Fruit fly (Drosophila melanogaster): ENCODE results near the gene CG13474.
A peak's percentile ranks its signal among the peaks of the same experiment; 100 is the strongest.

The CG13474 gene

DNA sequence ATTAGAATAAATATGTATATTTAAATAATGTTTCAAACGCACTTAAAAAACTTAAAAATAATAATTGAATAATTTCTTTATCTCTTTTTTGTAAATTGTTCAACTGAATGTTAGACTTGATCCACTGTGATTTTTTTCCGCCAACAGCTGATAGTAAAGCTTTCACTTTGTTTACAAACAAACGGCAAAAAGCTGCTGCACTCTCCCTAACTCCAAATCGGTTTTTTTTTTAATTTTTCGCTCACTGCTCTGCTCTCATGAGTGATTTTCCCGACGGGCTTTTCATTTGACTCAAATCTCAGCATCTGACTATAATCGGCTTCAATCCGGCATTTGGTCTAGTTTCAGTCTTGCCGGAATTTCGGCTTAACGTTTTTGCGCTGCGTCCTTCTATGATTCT, 15.4 kb downstream of the CG13474 start:
- TF ChIP-seq pan (optimal IDR thresholded peaks at IDR 0.05) (no peak), EcR (GFP tag; optimal IDR thresholded peaks at IDR 0.05) (no peak), CG8478 (optimal IDR thresholded peaks at IDR 0.05) (no peak), usp (GFP tag; optimal IDR thresholded peaks at IDR 0.05) (no peak), Dll (optimal IDR thresholded peaks at IDR 0.05) (no peak), psq (optimal IDR thresholded peaks at IDR 0.05) (no peak)

dm6 chr3L:14678097-14678679, 18.7 kb downstream of the CG13474 start, which contains the start of gene CG4914:
CG4914 (minus strand) TSS chr3L:14678147.
- TF ChIP-seq CG8478 (optimal IDR thresholded peaks at IDR 0.05): no peak
- no peak for TF ChIP-seq usp (GFP tag; optimal IDR thresholded peaks at IDR 0.05)
- TF ChIP-seq psq (optimal IDR thresholded peaks at IDR 0.05): no peak
- TF ChIP-seq EcR (GFP tag; optimal IDR thresholded peaks at IDR 0.05): no peak
- TF ChIP-seq Dll (optimal IDR thresholded peaks at IDR 0.05): no peak
- no peak for TF ChIP-seq pan (optimal IDR thresholded peaks at IDR 0.05)

DNA sequence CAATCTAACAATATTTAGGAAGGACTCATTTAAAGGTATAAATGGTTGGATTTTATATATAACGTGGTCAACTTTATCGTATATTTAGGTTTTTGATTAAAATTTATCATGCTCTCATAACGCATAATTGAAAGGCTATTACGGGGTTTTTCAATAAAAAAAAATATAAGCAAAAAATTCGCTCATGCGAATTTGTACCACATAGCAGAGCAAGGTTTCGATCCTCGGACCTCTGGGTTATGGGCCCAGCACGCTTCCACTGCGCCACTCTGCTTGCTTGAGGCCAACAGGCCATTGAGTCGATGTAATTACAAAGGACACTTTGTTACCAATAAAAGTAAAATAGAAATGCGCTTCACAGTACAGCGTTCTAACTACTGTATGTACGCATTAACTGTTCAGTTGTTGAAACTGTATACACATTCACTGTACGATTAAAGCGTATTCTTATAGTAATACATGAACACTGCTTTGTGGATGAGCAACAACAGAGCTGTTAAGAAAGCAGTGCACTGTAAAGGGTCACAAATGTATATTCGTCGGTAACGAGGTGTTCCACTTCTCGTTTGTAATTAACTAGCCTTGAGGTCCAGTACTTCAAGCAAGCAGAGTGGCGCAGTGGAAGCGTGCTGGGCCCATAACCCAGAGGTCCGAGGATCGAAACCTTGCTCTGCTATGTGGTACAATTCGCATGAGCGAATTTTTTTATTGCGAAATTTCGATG, 23.0 kb downstream of the CG13474 start:
- TF ChIP-seq psq (optimal IDR thresholded peaks at IDR 0.05) (no peak), Dll (optimal IDR thresholded peaks at IDR 0.05) (no peak), EcR (GFP tag; optimal IDR thresholded peaks at IDR 0.05) (no peak), CG8478 (optimal IDR thresholded peaks at IDR 0.05) (no peak), usp (GFP tag; optimal IDR thresholded peaks at IDR 0.05) (no peak), pan (optimal IDR thresholded peaks at IDR 0.05) (no peak)

DNA sequence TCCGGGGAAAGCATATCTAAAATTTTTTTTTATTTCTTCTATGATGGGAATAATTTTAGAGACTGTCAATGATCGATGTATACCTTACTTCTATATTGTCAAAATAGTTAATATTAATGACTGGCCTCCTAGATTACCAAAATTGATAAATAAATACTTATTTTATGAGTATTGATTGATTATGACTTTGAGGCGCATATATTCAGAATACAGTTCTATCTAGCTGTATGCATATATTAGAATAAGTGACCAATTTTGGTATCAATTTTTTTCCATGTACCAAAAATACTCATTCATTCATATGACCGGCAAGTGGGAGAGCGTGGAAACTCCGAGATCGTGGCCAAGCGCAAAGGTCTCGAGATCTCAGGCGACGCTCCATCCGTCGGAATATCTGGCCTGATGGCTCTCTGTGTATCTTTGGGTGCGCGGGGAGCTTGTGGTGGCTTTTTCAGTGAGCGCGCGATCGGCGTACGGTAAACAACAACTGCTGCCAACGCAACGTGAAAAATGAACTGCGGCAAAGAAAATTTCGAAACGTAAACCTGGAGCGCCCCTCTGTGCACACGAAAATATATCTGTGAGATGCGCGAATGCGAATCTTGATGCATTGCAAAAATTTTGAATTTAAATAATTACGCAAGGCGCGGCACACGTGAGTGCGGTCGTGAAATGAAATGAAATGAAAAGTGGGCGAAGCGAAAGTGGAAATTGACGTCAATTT, 24.4 kb downstream of the CG13474 start, which contains the start of the genes CG43121 and ome:
Gene CG43121, minus strand, starts transcription at position 51 of the 724 bp plus-strand sequence.
Gene ome, plus strand, starts transcription at position 453 of the 724 bp plus-strand sequence.
- TF ChIP-seq pan (optimal IDR thresholded peaks at IDR 0.05) (no peak), Dll (optimal IDR thresholded peaks at IDR 0.05) (no peak), usp (GFP tag; optimal IDR thresholded peaks at IDR 0.05) (no peak), psq (optimal IDR thresholded peaks at IDR 0.05) (no peak), EcR (GFP tag; optimal IDR thresholded peaks at IDR 0.05) (no peak), CG8478 (optimal IDR thresholded peaks at IDR 0.05) (no peak)

DNA sequence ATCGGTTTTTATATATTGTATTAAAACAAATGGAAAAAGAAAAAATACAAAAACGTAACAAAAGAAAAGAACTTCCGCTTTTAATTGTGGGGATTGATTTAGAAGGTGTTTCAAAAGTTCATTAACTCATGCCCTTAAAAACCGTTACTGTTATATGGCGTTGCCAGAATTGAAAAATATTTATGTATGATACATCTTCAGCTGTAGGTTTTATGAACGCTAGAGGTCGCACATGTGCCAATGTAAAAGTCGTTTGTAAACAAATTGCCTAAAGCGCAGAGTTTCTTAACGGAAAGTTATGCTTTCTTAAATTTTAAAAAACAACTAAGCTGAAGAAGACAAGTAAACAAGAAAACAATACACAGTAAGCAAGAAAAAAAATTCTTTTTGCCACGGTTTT, 25.4 kb downstream of the CG13474 start:
- TF ChIP-seq CG8478 (optimal IDR thresholded peaks at IDR 0.05): no peak
- TF ChIP-seq EcR (GFP tag; optimal IDR thresholded peaks at IDR 0.05): peak in 1 of 2 experiments; percentile 13

DNA sequence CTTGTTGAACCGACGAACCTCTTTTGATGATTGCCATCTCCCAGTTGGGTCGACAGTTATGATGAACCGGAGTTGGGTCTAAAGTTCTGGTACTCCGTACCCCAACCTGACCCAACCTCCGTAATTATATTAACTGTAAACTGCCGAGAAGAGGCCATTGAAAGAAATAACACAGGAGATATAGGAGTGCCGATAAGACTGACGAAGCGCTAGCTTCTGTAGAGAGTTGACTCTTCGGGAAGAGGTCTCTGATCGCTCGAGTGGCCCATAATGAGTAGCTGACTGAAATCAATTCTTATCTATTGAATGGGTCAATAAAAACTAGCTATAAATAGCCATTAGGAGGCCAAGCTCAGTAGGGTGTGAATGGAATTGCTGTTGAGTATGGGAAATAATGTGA, 28.3 kb downstream of the CG13474 start:
- no peak for TF ChIP-seq pan (optimal IDR thresholded peaks at IDR 0.05)
- no peak for TF ChIP-seq usp (GFP tag; optimal IDR thresholded peaks at IDR 0.05)

DNA sequence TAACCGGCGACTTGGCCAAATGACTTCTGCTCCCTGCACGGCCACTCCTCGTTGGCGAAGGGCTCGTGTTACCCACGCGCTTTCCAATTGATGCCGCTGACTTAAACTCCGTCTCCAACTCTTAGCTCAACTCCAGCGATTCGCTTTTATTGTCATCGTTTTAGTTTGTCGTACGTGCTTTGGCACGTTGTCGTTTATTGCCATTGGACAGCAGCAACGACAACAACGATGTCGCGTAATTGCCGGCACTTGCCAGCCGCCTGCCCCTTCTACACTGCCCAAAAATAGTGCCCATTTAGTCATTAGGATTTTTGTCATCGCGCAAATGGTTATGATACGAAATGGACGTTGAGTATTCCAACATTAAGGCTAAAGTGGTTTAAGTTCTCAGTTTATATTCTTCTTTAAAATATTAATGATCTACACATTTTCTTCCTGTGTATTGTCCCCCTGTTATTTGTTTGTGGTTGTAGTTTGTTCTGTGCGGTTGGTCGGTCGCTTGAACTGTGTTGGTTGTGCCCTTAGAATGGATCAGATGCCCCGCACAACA, 31.0 kb downstream of the CG13474 start:
- no peak for TF ChIP-seq usp (GFP tag; optimal IDR thresholded peaks at IDR 0.05)

DNA sequence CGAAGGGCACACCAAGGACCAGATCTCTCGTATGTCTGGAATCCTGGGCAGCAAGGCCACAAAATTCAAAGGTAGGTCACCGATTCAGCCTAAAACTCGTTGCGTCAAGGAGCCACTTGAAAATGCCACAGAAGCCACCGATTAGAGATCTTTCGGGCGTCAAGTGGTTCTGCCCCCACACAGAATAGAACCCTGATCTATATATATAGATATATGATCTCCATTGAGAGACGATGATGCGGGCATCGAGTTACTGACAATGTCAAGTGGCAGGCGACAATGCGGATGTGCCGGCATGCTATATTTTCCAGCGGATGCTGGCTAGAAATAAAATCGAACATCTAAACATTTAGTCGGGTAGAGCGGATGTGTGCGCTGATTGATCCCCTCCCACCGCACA, 32.5 kb downstream of the CG13474 start:
- TF ChIP-seq psq (optimal IDR thresholded peaks at IDR 0.05) (no peak), EcR (GFP tag; optimal IDR thresholded peaks at IDR 0.05) (no peak), CG8478 (optimal IDR thresholded peaks at IDR 0.05) (no peak), usp (GFP tag; optimal IDR thresholded peaks at IDR 0.05) (no peak), Dll (optimal IDR thresholded peaks at IDR 0.05) (no peak), pan (optimal IDR thresholded peaks at IDR 0.05) (no peak)

- no peak for TF ChIP-seq psq (optimal IDR thresholded peaks at IDR 0.05)
- TF ChIP-seq Dll (optimal IDR thresholded peaks at IDR 0.05): no peak
- no peak for TF ChIP-seq EcR (GFP tag; optimal IDR thresholded peaks at IDR 0.05)
- no peak for TF ChIP-seq CG8478 (optimal IDR thresholded peaks at IDR 0.05)
- no peak for TF ChIP-seq usp (GFP tag; optimal IDR thresholded peaks at IDR 0.05)
- TF ChIP-seq pan (optimal IDR thresholded peaks at IDR 0.05): no peak
These were observed 33.2 kb downstream of the CG13474 start for dm6 chr3L:14663750-14664149.

dm6 chr3L:14661567-14662258, 35.2 kb downstream of the CG13474 start:
- TF ChIP-seq psq (optimal IDR thresholded peaks at IDR 0.05) (no peak), EcR (GFP tag; optimal IDR thresholded peaks at IDR 0.05) (no peak), Dll (optimal IDR thresholded peaks at IDR 0.05) (no peak), CG8478 (optimal IDR thresholded peaks at IDR 0.05) (no peak), pan (optimal IDR thresholded peaks at IDR 0.05) (no peak), usp (GFP tag; optimal IDR thresholded peaks at IDR 0.05) (no peak)

- TF ChIP-seq pan (optimal IDR thresholded peaks at IDR 0.05) (no peak), usp (GFP tag; optimal IDR thresholded peaks at IDR 0.05) (no peak), EcR (GFP tag; optimal IDR thresholded peaks at IDR 0.05) (peak in 1 of 2 experiments; percentile 6), psq (optimal IDR thresholded peaks at IDR 0.05) (no peak), CG8478 (optimal IDR thresholded peaks at IDR 0.05) (no peak)
These were observed 36.7 kb downstream of the CG13474 start for dm6 chr3L:14659954-14660907.
